Worm (Caenorhabditis elegans): ENCODE measurements around the gene F56C9.3.

Gene F56C9.3

DNA sequence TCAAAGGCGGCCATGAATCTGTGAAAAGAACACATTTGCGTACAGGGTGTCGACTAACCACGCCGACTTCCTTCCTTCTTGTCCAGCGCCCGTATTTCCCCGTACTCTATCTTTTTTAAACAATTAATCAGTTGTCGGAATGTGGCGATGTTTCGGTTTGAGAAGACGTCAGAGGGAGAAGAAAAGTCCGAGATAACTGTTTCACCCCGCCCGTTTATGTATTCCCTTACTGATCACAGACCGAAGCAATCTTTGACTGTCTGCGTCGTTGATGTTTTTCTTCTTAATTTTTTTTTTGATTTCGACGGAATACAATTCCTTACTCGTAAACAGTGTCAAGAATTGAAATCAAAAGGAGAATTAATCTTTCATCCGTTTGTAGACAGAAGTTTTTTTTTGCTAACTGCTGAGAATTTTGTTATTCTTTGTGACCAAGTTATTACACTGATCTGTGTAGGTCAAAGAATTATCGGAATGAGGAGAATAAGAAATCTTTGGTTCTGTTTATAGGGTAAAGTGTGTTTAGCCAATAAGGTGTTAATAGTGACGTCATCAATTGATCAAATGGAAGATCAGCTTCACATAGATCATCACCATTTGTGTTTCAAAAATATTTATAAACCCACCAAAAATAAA, 13.9 kb upstream of the F56C9.3 start (continued):
- TF ChIP-seq jun-1 (tag; optimal IDR thresholded peaks at IDR 0.05): no peak
- TF ChIP-seq dpl-1 (GFP tag; optimal IDR thresholded peaks at IDR 0.05): no peak
- TF ChIP-seq Y5F2A.4 (GFP tag; optimal IDR thresholded peaks at IDR 0.05): no peak
- TF ChIP-seq egl-27 (tag; optimal IDR thresholded peaks at IDR 0.05): no peak
- TF ChIP-seq skn-1 (tag; optimal IDR thresholded peaks at IDR 0.05): no peak
- TF ChIP-seq ctbp-1 (GFP tag; IDR thresholded peaks at IDR 0.05): no peak

DNA sequence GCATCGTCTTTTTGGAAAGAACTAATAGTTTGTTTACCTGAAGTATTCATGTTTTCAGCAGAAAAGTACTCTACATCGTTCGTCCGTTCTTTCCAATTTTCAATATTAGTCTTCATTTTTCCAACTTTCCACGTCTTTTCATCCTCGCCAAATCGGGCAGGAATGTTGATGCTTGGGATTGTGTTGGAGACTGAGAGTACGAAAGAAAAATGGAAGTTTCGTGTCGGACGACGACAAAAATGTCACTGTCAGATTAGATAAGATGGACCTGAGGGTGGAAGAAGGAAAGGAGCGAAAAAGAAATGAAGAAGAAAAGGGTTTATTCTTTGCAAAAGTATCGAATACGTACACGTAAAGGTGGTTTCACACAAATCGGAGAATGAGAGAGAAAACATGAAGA, 13.0 kb upstream of the F56C9.3 start:
- TF ChIP-seq pha-4 (GFP tag; IDR thresholded peaks at IDR 0.05) (no peak), pha-4 (tag; optimal IDR thresholded peaks at IDR 0.05) (no peak), ama-1 (optimal IDR thresholded peaks at IDR 0.05) (peak; percentile 78)

DNA sequence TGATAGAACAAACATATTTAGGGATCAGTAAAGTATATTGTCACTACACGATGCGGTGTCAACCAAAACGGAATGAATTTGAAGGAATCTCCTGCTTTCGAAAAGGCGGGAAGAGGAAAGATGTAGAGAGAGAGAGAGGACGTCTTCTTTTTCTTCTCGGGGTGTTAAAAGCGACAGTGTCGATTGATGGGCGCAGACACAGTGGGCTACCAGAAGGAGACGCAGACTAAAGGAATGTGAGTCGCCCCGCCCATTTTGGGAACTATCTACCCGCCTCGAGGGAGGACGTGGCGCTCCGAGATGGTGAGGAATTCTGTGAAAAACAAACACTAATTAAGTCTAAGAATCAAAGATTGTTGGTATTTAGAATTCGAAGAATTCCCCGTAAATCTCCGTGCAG, 11.6 kb upstream of the F56C9.3 start, which contains the start of the genes B0361.14 and B0361.9:
Gene B0361.14, minus strand, starts transcription at position 66 of the 400 bp plus-strand sequence.
Gene B0361.9, minus strand, starts transcription at position 166 of the 400 bp plus-strand sequence.
- TF ChIP-seq nhr-28 (tag; optimal IDR thresholded peaks at IDR 0.05) (peak; percentile 27), aha-1 (tag) (peak; percentile 71), zfp-3 (GFP tag; conservative IDR thresholded peaks at IDR 0.05) (no peak), lsy-2 (tag; optimal IDR thresholded peaks at IDR 0.05) (no peak), mes-2 (tag; optimal IDR thresholded peaks at IDR 0.05; ENCODE audit: poor library complexity, severe bottlenecking) (peak; percentile 27), mdl-1 (tag; optimal IDR thresholded peaks at IDR 0.05) (peak in 1 of 2 experiments; percentile 14), nhr-111 (GFP tag; optimal IDR thresholded peaks at IDR 0.05) (no peak), nhr-25 (tag; optimal IDR thresholded peaks at IDR 0.05; ENCODE audit: borderline replicate concordance, insufficient read depth) (peak; percentile 80), Y5F2A.4 (GFP tag; optimal IDR thresholded peaks at IDR 0.05) (no peak), R02D3.7 (tag; optimal IDR thresholded peaks at IDR 0.05) (no peak), attf-4 (tag; optimal IDR thresholded peaks at IDR 0.05) (no peak), mxl-3 (GFP tag; optimal IDR thresholded peaks at IDR 0.05) (peak; percentile 11), arid-1 (GFP tag; conservative IDR thresholded peaks at IDR 0.05) (no peak), zfp-2 (tag; optimal IDR thresholded peaks at IDR 0.05) (no peak), F44E2.7 (GFP tag; IDR thresholded peaks at IDR 0.05) (no peak), ceh-20 (GFP tag; IDR thresholded peaks at IDR 0.05) (no peak), hmg-1.1 (GFP tag; IDR thresholded peaks at IDR 0.05) (0 out of 2 replicates have a peak, but pooled peaks have one; percentile 19)

DNA sequence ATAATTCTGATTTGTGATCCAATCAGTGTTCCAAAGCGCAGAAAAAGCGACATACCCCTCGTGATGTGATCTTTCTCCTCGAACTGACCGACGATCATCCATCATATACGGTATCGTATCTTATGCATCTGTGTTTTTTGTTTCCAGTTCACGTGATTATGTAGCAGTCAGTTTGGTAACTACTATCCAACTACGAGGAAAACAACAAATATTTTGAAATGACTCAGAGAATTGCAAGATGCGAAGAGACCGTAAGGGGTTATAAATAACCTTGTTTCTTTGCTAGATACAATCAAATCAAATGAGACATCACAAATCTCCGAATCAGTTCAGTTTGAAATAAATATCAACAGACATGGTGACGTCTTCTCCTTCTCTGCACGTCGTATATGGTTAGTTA, 10.9 kb upstream of the F56C9.3 start:
- TF ChIP-seq hlh-30 (tag; optimal IDR thresholded peaks at IDR 0.05; ENCODE audit: insufficient read depth) (peak; percentile 79), nhr-102 (tag; optimal IDR thresholded peaks at IDR 0.05) (no peak), ceh-44 (GFP tag; IDR thresholded peaks at IDR 0.05) (no peak), ztf-7 (tag; optimal IDR thresholded peaks at IDR 0.05) (no peak), ctbp-1 (GFP tag; IDR thresholded peaks at IDR 0.05) (no peak), nhr-76 (tag; optimal IDR thresholded peaks at IDR 0.05) (no peak), mdl-1 (tag; optimal IDR thresholded peaks at IDR 0.05) (peak in 1 of 2 experiments; percentile 72), nhr-41 (GFP tag; IDR thresholded peaks at IDR 0.05) (no peak), R02D3.7 (tag; optimal IDR thresholded peaks at IDR 0.05) (no peak), dmd-8 (GFP tag; IDR thresholded peaks at IDR 0.05) (no peak), nhr-42 (GFP tag; IDR thresholded peaks at IDR 0.05) (no peak), nhr-10 (tag; optimal IDR thresholded peaks at IDR 0.05) (no peak), daf-12 (tag; optimal IDR thresholded peaks at IDR 0.05) (no peak), dmd-6 (GFP tag; IDR thresholded peaks at IDR 0.05) (peak; percentile 40; the same call in 1 of the 2 replicates), egl-43 (GFP tag; IDR thresholded peaks at IDR 0.05) (no peak), T26A8.4 (GFP tag; IDR thresholded peaks at IDR 0.05) (no peak), nhr-11 (tag; optimal IDR thresholded peaks at IDR 0.05) (no peak), mep-1 (tag; optimal IDR thresholded peaks at IDR 0.05) (peak; percentile 41), tra-1 (GFP tag; IDR thresholded peaks at IDR 0.05) (0 out of 2 replicates have a peak, but pooled peaks have one; percentile 10), ZK546.5 (tag; optimal IDR thresholded peaks at IDR 0.05) (no peak), ZK337.2 (GFP tag; IDR thresholded peaks at IDR 0.05) (no peak), lim-7 (GFP tag; IDR thresholded peaks at IDR 0.05) (no peak), daf-16 (GFP tag; optimal IDR thresholded peaks at IDR 0.05) (no peak), daf-16 (tag; optimal IDR thresholded peaks at IDR 0.05) (no peak), nhr-237 (tag; optimal IDR thresholded peaks at IDR 0.05) (no peak)

Data from whole organism, L4 larva.